Worm (Caenorhabditis elegans) whole organism, mixed stage, embryonic: ENCODE data around the gene srd-51.

Experiments
- M03D4.4 ChIP-seq: sonication (generic microtip); optimal IDR thresholded peaks from 2 replicates; lab custom pipeline; 2017; ENCODE audit warnings: mild to moderate bottlenecking, missing genetic modification characterization, missing compliant biosample characterization
- bed-3 ChIP-seq: fragments of 200-800 bp; sonication (Bioruptor generic); optimal IDR thresholded peaks from 3 replicates; lab custom pipeline; 2018; ENCODE audit warnings: mild to moderate bottlenecking, missing genetic modification characterization, moderate library complexity, missing compliant biosample characterization
- blmp-1 ChIP-seq: fragments of 150-350 bp; optimal IDR thresholded peaks from 2 replicates; lab custom pipeline; 2014; ENCODE audit warnings: missing biosample characterization, missing genetic modification characterization
- ceh-39 ChIP-seq: fragments of 150-350 bp; optimal IDR thresholded peaks from 2 replicates; lab custom pipeline; 2014; ENCODE audit warnings: missing biosample characterization, missing genetic modification characterization
- ceh-43 ChIP-seq: fragments of 200-800 bp; sonication (Bioruptor generic); optimal IDR thresholded peaks from 2 replicates; lab custom pipeline; 2018; ENCODE audit warnings: mild to moderate bottlenecking, missing genetic modification characterization, moderate library complexity, missing compliant biosample characterization
- ceh-83 ChIP-seq: fragments of 200-800 bp; sonication (Bioruptor generic); optimal IDR thresholded peaks from 2 replicates; lab custom pipeline; 2018; ENCODE audit warnings: mild to moderate bottlenecking, missing genetic modification characterization, missing compliant biosample characterization
- cnd-1 ChIP-seq: fragments of 200-800 bp; sonication (Bioruptor generic); optimal IDR thresholded peaks from 2 replicates; lab custom pipeline; 2018; ENCODE audit warnings: mild to moderate bottlenecking, missing genetic modification characterization, missing compliant biosample characterization
- elt-1 ChIP-seq: sonication (generic microtip); optimal IDR thresholded peaks from 2 replicates; lab custom pipeline; 2017; ENCODE audit warnings: missing genetic modification characterization, mild to moderate bottlenecking, missing compliant biosample characterization, antibody characterized with exemption, moderate library complexity, borderline replicate concordance; ENCODE audit not compliant: insufficient read depth
- elt-3 ChIP-seq: fragments of 150-350 bp; optimal IDR thresholded peaks from 2 replicates; lab custom pipeline; 2014; ENCODE audit warnings: missing biosample characterization, missing genetic modification characterization
- flh-1 ChIP-seq: fragments of 200-800 bp; sonication (Bioruptor generic); optimal IDR thresholded peaks from 2 replicates; lab custom pipeline; 2018; ENCODE audit warnings: mild to moderate bottlenecking, missing genetic modification characterization, moderate library complexity, missing compliant biosample characterization
- ham-2 ChIP-seq: fragments of 200-800 bp; sonication (Bioruptor generic); optimal IDR thresholded peaks from 2 replicates; lab custom pipeline; 2018; ENCODE audit warnings: mild to moderate bottlenecking, missing genetic modification characterization, missing compliant biosample characterization
- hlh-1 ChIP-seq: fragments of 150-350 bp; optimal IDR thresholded peaks from 2 replicates; lab custom pipeline; 2014; ENCODE audit warnings: missing biosample characterization, missing genetic modification reagents, missing genetic modification characterization
- lin-13 ChIP-seq: fragments of 150-350 bp; optimal IDR thresholded peaks from 2 replicates; lab custom pipeline; 2014; ENCODE audit warnings: missing biosample characterization, missing genetic modification characterization
- lin-32 ChIP-seq: fragments of 200-800 bp; sonication (Bioruptor generic); optimal IDR thresholded peaks from 2 replicates; lab custom pipeline; 2018; ENCODE audit warnings: mild to moderate bottlenecking, missing genetic modification characterization, missing compliant biosample characterization
- lsy-2 ChIP-seq: fragments of 150-350 bp; optimal IDR thresholded peaks from 2 replicates; lab custom pipeline; 2014; ENCODE audit warnings: missing biosample characterization, missing genetic modification characterization
- mab-5 ChIP-seq: fragments of 150-350 bp; optimal IDR thresholded peaks from 2 replicates; lab custom pipeline; 2014; ENCODE audit warnings: missing biosample characterization, missing genetic modification characterization
- mls-2 ChIP-seq: sonication (generic microtip); optimal IDR thresholded peaks from 2 replicates; lab custom pipeline; 2016; ENCODE audit warnings: mild to moderate bottlenecking, missing genetic modification characterization, moderate library complexity, missing compliant biosample characterization
- nhr-28 ChIP-seq: fragments of 150-350 bp; optimal IDR thresholded peaks from 2 replicates; lab custom pipeline; 2014; ENCODE audit warnings: missing biosample characterization, missing genetic modification characterization
- nhr-76 ChIP-seq: sonication (generic microtip); optimal IDR thresholded peaks from 2 replicates; lab custom pipeline; 2017; ENCODE audit warnings: missing biosample characterization, missing genetic modification characterization
- pha-4 ChIP-seq: fragments of 150-350 bp; optimal IDR thresholded peaks from 2 replicates; lab custom pipeline; 2018; ENCODE audit warnings: missing biosample characterization, missing genetic modification reagents, missing genetic modification characterization
- sem-2 ChIP-seq: fragments of 200-800 bp; sonication (Bioruptor generic); optimal IDR thresholded peaks from 2 replicates; lab custom pipeline; 2018; ENCODE audit warnings: mild to moderate bottlenecking, missing genetic modification characterization, missing compliant biosample characterization
- snpc-4 ChIP-seq: fragments of 150-350 bp; optimal IDR thresholded peaks from 2 replicates; lab custom pipeline; 2014; ENCODE audit warnings: missing biosample characterization, missing genetic modification characterization
- sptf-1 ChIP-seq: sonication (generic microtip); optimal IDR thresholded peaks from 2 replicates; lab custom pipeline; 2017; ENCODE audit warnings: mild to moderate bottlenecking, missing genetic modification characterization, moderate library complexity, missing compliant biosample characterization
- tbx-8 ChIP-seq: fragments of 200-800 bp; sonication (Bioruptor generic); optimal IDR thresholded peaks from 2 replicates; lab custom pipeline; 2018; ENCODE audit warnings: mild to moderate bottlenecking, missing genetic modification characterization, moderate library complexity, missing compliant biosample characterization
- unc-120 ChIP-seq: sonication (generic microtip); optimal IDR thresholded peaks from 2 replicates; lab custom pipeline; 2017; ENCODE audit warnings: missing genetic modification characterization, missing compliant biosample characterization; ENCODE audit not compliant: poor library complexity, severe bottlenecking
- unc-39 ChIP-seq: fragments of 150-350 bp; optimal IDR thresholded peaks from 2 replicates; lab custom pipeline; 2014; ENCODE audit warnings: missing biosample characterization, missing genetic modification characterization
- zip-8 ChIP-seq: fragments of 150-350 bp; optimal IDR thresholded peaks from 2 replicates; lab custom pipeline; 2014; ENCODE audit warnings: missing biosample characterization, missing genetic modification characterization
- ztf-11 ChIP-seq: fragments of 150-350 bp; optimal IDR thresholded peaks from 2 replicates; lab custom pipeline; 2014; ENCODE audit warnings: missing biosample characterization, missing genetic modification characterization

Gene srd-51

DNA sequence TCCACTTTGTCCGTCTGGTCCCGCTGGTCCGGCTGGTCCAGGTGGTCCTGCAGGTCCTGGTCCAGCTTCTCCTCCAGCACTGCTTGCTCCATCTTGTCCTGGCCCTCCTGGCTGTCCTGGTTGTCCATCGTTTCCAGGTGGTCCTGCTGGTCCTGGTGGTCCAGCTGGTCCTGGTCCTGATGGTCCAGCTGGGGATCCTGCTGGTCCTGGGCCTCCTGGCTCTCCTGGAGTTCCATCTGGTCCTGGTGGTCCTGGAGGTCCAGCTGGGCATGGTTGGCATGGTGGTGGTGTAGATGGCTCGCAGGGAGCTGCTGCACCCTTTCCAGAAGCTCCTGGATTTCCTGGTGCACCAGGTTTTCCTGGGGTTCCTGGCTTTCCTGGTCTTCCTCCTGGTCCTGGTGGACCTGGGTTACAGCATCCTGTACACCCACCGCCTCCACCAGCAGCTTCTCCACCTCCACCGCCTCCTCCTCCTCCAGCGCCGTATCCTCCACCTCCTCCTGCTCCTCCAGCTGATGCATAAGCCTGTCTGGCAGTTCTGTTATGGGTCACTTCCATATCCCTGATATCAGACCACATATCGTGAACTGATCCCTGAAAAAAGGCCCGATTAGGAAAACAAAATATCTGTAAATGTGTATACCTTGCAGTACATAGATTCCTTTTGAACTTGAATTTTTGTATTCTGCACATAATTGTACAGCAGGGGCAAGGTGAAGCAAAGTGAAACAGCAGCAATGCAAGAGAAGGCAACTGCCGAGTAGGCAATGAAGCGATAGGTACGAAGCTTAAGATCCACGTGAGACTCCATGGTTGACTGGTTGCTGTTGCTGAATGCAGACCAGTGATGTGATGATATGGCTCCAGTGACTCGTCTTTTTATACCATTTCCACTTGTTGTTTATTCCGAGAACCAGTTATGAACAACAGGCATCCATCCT, 17.5 kb downstream of the srd-51 start, which contains the start of gene col-183:
col-183 (minus strand) TSS at position 839 of the 941 bp plus-strand sequence.
- TF ChIP-seq mls-2 (tag; lab: Kevin White, UChicago): no peak

- TF ChIP-seq hlh-1 (tag; lab: Kevin White, UChicago): no peak
- TF ChIP-seq ham-2: no peak
- TF ChIP-seq zip-8 (tag; lab: Kevin White, UChicago): no peak
- TF ChIP-seq sem-2 (GFP tag; lab: Kevin White, UChicago): no peak
Measured at ce11 chrX:13463793-13464192, 20.9 kb downstream of the srd-51 start, which contains the start of gene F02D10.2. Gene F02D10.2 (minus strand): TSS chrX:13463893.

DNA sequence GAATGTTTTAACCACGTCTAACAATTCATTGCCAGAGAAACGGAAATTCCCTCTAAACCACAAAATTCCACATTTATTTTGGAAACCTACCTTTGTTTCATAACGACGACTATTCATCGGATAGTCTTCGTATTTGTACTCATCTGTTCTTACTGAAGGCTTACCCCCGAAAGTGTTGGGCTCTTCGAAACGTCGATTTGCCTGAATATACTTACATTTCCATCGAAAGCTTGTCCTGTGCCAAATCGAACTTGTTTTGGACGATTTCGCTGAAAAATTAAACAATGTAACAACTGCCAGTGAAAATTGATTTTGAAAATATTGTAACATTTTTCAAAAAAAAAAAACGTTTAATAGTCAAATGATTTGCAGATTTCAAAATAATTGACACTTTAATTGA, 22.2 kb downstream of the srd-51 start, which contains the start of gene F02D10.3:
F02D10.3 (minus strand) TSS at position 101 of the 400 bp plus-strand sequence.
- no peak for TF ChIP-seq elt-3
- TF ChIP-seq nhr-28: no peak
- no peak for TF ChIP-seq sem-2 (GFP tag; lab: Kevin White, UChicago)
- TF ChIP-seq ceh-39 (tag; lab: Kevin White, UChicago): no peak
- TF ChIP-seq blmp-1 (tag; lab: Kevin White, UChicago): no peak
- no peak for TF ChIP-seq flh-1 (GFP tag; lab: Kevin White, UChicago)
- TF ChIP-seq mls-2 (tag; lab: Kevin White, UChicago): no peak

ce11 chrX:13456442-13456841, 28.3 kb downstream of the srd-51 start, which contains the start of gene flr-1:
Gene flr-1 (minus strand): TSS chrX:13456542.
- TF ChIP-seq sptf-1 (tag; lab: Kevin White, UChicago): no peak
- TF ChIP-seq lin-13 (tag; lab: Kevin White, UChicago): no peak
- TF ChIP-seq unc-120 (tag; lab: Kevin White, UChicago): no peak
- TF ChIP-seq mls-2 (tag; lab: Kevin White, UChicago): no peak
- TF ChIP-seq ceh-43: no peak
- TF ChIP-seq unc-39 (tag; lab: Kevin White, UChicago): no peak
- TF ChIP-seq sem-2 (GFP tag; lab: Kevin White, UChicago): no peak
- TF ChIP-seq bed-3 (GFP tag; lab: Kevin White, UChicago): no peak
- no peak for TF ChIP-seq mab-5 (tag; lab: Kevin White, UChicago)
- TF ChIP-seq ceh-39 (tag; lab: Kevin White, UChicago): no peak
- no peak for TF ChIP-seq flh-1 (GFP tag; lab: Kevin White, UChicago)
- no peak for TF ChIP-seq tbx-8
- no peak for TF ChIP-seq lin-32
- no peak for TF ChIP-seq nhr-28
- TF ChIP-seq ztf-11 (tag; lab: Kevin White, UChicago): no peak
- TF ChIP-seq pha-4 (tag; lab: Kevin White, UChicago): no peak
- TF ChIP-seq lsy-2: no peak
- TF ChIP-seq ceh-83: no peak
- TF ChIP-seq, all 35 proteins: peak for 0

ce11 chrX:13451578-13451977, 33.1 kb downstream of the srd-51 start, which contains the start of gene F02D10.6:
Gene F02D10.6 (minus strand): TSS chrX:13451678.
- no peak for TF ChIP-seq unc-120 (tag; lab: Kevin White, UChicago)
- no peak for TF ChIP-seq pha-4 (tag; lab: Kevin White, UChicago)
- TF ChIP-seq ceh-39 (tag; lab: Kevin White, UChicago): no peak
- no peak for TF ChIP-seq unc-39 (tag; lab: Kevin White, UChicago)
- TF ChIP-seq sptf-1 (tag; lab: Kevin White, UChicago): no peak
- TF ChIP-seq ceh-83: no peak
- TF ChIP-seq snpc-4: no peak
- TF ChIP-seq M03D4.4 (tag; lab: Kevin White, UChicago): no peak
- TF ChIP-seq cnd-1 (tag; lab: Kevin White, UChicago): no peak
- TF ChIP-seq nhr-28: no peak
- no peak for TF ChIP-seq zip-8 (tag; lab: Kevin White, UChicago)
- no peak for TF ChIP-seq elt-1 (tag; lab: Kevin White, UChicago)
- no peak for TF ChIP-seq nhr-76 (tag; lab: Kevin White, UChicago)
- TF ChIP-seq ceh-43: no peak
